Worm (Caenorhabditis elegans): Measurements from ENCODE around the gene Y71H2AM.25.
"Not testable (repeated sequence)": the region's sequence is repeated elsewhere in the genome, so short reads cannot be mapped to it uniquely, and the experiment has no call there.

Gene Y71H2AM.25

DNA sequence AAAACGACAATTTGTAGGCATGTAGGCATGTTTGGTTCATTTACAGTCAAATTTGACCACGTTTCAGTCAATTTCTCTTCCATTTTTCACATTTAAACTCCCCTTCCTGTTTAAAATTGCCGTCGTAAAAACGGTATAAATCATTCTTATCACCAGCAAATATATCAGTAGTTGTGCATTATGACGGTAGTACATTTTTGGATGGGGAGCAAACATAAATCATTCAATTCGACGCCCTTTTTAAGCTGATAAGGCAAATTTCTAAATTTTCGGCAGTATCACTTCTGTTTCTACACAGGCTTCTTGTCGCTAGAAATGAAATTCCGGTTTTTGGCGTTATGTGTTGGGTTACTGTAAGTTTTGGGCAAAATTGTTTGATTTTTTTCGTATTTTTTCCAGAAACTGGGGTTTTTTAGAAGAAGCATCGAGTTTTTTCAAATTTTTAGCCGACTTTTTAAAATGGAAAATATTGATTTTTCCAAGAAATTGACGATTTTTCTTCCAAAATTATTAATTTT lies 39.6 kb downstream of the Y71H2AM.25 start, which contains the start of gene H34I24.2:
Gene H34I24.2, plus strand, starts transcription at position 189 of the 518 bp plus-strand sequence.
- TF ChIP-seq F13C5.2 (tag; optimal IDR thresholded peaks at IDR 0.05), result no peak
- TF ChIP-seq hnd-1 (tag; optimal IDR thresholded peaks at IDR 0.05), result no peak
- no peak for TF ChIP-seq aly-1 (tag; optimal IDR thresholded peaks at IDR 0.05)
- TF ChIP-seq ama-1 (optimal IDR thresholded peaks at IDR 0.05), result no peak

DNA sequence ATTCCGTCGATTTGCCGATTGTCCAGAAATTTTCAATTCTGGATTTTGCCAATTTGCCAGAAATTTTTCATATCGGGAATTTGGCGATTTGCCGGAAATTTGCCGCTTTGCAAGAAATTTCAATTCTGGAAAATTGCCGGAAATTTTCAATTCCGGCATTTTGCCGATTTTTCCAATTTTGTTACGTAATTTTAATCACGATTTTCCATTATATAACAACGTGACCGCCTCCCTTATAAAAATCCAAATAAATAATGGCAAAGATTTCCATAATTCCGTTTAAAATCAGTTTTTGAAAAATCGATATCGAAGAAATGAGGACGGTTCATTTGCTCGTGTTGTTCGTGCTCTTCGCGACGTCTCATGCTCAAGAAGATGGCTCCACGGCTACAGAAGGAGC lies 44.5 kb downstream of the Y71H2AM.25 start, which contains the start of gene H34I24.1:
Gene H34I24.1, plus strand, starts transcription at position 301 of the 400 bp plus-strand sequence.
- TF ChIP-seq ama-1 (optimal IDR thresholded peaks at IDR 0.05); ceh-13 (GFP tag; optimal IDR thresholded peaks at IDR 0.05); tbx-37 (GFP tag; conservative IDR thresholded peaks at IDR 0.05): not testable (repeated sequence)

Measured in whole organism, early embryonic.